Worm (Caenorhabditis elegans): Measurements from ENCODE around the gene srw-142.

DNA sequence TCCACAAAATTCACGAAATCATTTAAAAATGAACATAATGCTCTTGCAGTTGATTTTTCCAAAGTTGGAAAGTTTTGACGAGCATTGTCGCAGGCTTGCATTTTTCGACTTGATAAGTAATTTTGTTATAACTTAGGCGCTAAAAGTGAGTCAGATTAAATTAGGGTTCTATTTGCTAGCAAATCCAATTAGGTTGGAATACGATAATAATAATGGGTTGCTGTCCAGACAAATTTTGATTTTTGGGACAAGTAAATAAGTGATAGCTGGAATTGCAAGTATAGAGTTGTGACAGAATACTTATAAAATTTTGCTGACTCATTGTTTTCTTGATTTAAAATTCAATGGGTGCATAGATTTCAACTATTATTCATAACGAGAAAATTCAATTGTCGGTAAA lies 47.9 kb upstream of the srw-142 start, which contains the start of gene srw-112:
- no peak for TF ChIP-seq T22C8.4 (GFP tag; IDR thresholded peaks at IDR 0.05)
- no peak for TF ChIP-seq flt-1 (GFP tag; IDR thresholded peaks at IDR 0.05)
